Worm (Caenorhabditis elegans) whole organism, early embryonic: ENCODE results near the gene Y17G7B.18.

Experiments
- B0310.2 ChIP-seq: sonication (generic microtip); optimal IDR thresholded peaks from 2 replicates; lab custom pipeline; 2016; ENCODE audit warnings: mild to moderate bottlenecking, missing genetic modification characterization, missing compliant biosample characterization
- F13C5.2 ChIP-seq: sonication (generic microtip); optimal IDR thresholded peaks from 2 replicates; lab custom pipeline; 2017; ENCODE audit warnings: mild to moderate bottlenecking, missing genetic modification characterization, inconsistent platforms, missing compliant biosample characterization
- aly-1 ChIP-seq: sonication (generic microtip); optimal IDR thresholded peaks from 2 replicates; lab custom pipeline; 2016; ENCODE audit warnings: missing genetic modification characterization, missing compliant biosample characterization
- ama-1 ChIP-seq: fragments of 150-350 bp; optimal IDR thresholded peaks from 2 replicates; lab custom pipeline; 2014
- ceh-13 ChIP-seq: fragments of 200-800 bp; sonication (Bioruptor generic); optimal IDR thresholded peaks from 2 replicates; lab custom pipeline; 2018; ENCODE audit warnings: mild to moderate bottlenecking, missing genetic modification characterization, missing compliant biosample characterization
- ceh-36 ChIP-seq: sonication (generic microtip); optimal IDR thresholded peaks from 2 replicates; lab custom pipeline; 2016; ENCODE audit warnings: missing genetic modification characterization, inconsistent platforms, missing compliant biosample characterization
- ets-7 ChIP-seq: sonication (generic microtip); optimal IDR thresholded peaks from 2 replicates; lab custom pipeline; 2016; ENCODE audit warnings: missing genotype, missing genetic modification characterization, missing compliant biosample characterization
- flt-1 ChIP-seq: fragments of 200-800 bp; sonication (Bioruptor generic); IDR thresholded peaks from 2 replicates; pipeline ENCODE4 v1.3.6; 2022; ENCODE audit warnings: missing genetic modification characterization, missing compliant biosample characterization
- hmbx-1 ChIP-seq: sonication (generic microtip); optimal IDR thresholded peaks from 2 replicates; lab custom pipeline; 2016; ENCODE audit warnings: mild to moderate bottlenecking, missing genetic modification characterization, missing compliant biosample characterization
- hmg-4 ChIP-seq: fragments of 200-800 bp; sonication (Bioruptor generic); optimal IDR thresholded peaks from 2 replicates; lab custom pipeline; 2018; ENCODE audit warnings: mild to moderate bottlenecking, missing genetic modification characterization, missing compliant biosample characterization
- hnd-1 ChIP-seq: sonication (generic microtip); optimal IDR thresholded peaks from 2 replicates; lab custom pipeline; 2016; ENCODE audit warnings: missing genetic modification characterization, missing compliant biosample characterization
- pes-1 ChIP-seq: fragments of 200-800 bp; sonication (Bioruptor generic); IDR thresholded peaks from 2 replicates; pipeline ENCODE4 v1.3.6; 2022; ENCODE audit warnings: missing genetic modification reagents, missing genetic modification characterization, missing compliant biosample characterization
- scrt-1 ChIP-seq: fragments of 200-800 bp; sonication (Bioruptor generic); IDR thresholded peaks from 2 replicates; pipeline ENCODE4 v1.3.6; 2022; ENCODE audit warnings: missing genetic modification characterization, missing compliant biosample characterization
- sea-1 ChIP-seq: fragments of 200-800 bp; sonication (Bioruptor generic); conservative IDR thresholded peaks from 2 replicates; pipeline ENCODE4 v1.3.6; 2022; ENCODE audit warnings: missing genetic modification characterization, missing compliant biosample characterization
- tbx-11 ChIP-seq: fragments of 200-800 bp; sonication (Bioruptor generic); IDR thresholded peaks from 2 replicates; pipeline ENCODE4 v1.3.6; 2022; ENCODE audit warnings: missing genetic modification characterization, missing compliant biosample characterization
- tbx-37 ChIP-seq: fragments of 200-800 bp; sonication (Bioruptor generic); conservative IDR thresholded peaks from 2 replicates; pipeline ENCODE4 v1.3.6; 2022; ENCODE audit warnings: missing genetic modification reagents, missing genetic modification characterization, missing compliant biosample characterization
- tra-4 ChIP-seq: sonication (generic microtip); optimal IDR thresholded peaks from 2 replicates; lab custom pipeline; 2017; ENCODE audit warnings: missing genetic modification characterization, missing compliant biosample characterization

The Y17G7B.18 gene

DNA sequence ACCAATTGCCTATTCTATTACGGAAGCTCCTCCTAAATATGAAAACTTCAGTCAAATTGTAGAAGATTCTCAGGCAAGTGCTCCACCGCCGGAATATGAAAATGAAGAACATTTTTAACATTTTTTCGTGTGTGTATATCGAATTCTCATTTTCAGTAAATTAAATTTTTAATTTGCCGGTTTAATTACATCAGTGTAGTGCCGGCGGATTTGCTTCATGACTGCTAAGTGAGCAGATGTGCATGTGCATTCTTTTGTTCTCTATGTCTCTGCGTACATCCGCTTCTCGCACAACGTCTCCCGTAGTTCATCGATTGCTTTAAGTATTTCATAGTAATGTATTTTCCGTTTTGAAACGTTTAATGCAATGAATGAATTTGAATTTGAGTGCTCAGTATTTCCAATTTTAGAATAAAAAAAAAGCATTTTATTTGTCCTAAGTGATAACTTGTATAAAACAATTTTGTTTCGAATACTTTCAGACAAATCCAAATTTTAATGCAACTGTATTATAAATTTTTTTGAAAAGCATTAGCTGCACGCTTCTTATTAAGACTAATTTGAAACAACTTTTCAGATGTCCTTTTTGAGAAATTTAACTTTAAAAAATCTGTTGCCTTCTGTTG is 40.1 kb downstream of the Y17G7B.18 start, which contains the start of gene Y17G7B.22:
Gene Y17G7B.22, plus strand, starts transcription at position 576 of the 626 bp plus-strand sequence.
- TF ChIP-seq ceh-13, result no peak
- no peak for TF ChIP-seq tbx-11 (GFP tag; lab: Robert Waterston, UW)
- TF ChIP-seq tra-4 (tag; lab: Kevin White, UChicago), result no peak
- TF ChIP-seq pes-1 (GFP tag; lab: Robert Waterston, UW), result no peak
- no peak for TF ChIP-seq F13C5.2 (tag; lab: Kevin White, UChicago)
- TF ChIP-seq flt-1 (GFP tag; lab: Robert Waterston, UW), result no peak
- no peak for TF ChIP-seq scrt-1
- no peak for TF ChIP-seq hmg-4 (GFP tag; lab: Kevin White, UChicago)
- no peak for TF ChIP-seq B0310.2 (tag; lab: Kevin White, UChicago)
- TF ChIP-seq tbx-37 (GFP tag; lab: Robert Waterston, UW), result no peak
- TF ChIP-seq ceh-36 (tag; lab: Kevin White, UChicago), result no peak
- TF ChIP-seq ets-7 (tag; lab: Kevin White, UChicago), result no peak
- TF ChIP-seq sea-1, result no peak
- no peak for TF ChIP-seq hnd-1

DNA sequence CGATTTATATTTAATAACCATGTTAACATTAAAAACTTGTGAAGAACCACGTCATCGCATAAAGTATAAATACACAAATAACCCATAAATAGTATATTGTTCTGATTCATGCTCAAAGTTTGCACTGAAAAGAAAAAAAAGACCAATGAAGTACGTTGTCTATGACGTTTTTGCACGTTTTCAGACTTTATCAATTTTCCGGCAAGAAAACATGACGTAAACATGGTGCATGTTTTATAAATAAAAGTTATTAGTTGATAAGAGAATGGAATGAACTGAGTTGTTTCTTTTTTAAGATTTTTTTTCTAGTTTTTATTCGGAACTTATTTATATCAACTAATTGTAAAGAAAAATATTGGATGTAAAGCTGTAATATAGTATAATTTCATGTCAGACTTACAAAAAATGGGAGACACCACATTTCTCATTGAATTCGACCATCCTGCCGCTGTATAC is 42.9 kb downstream of the Y17G7B.18 start, which contains the start of gene arrd-8:
Gene arrd-8, plus strand, starts transcription at position 406 of the 456 bp plus-strand sequence.
- no peak for TF ChIP-seq tbx-11 (GFP tag; lab: Robert Waterston, UW)
- TF ChIP-seq hnd-1, result no peak
- no peak for TF ChIP-seq B0310.2 (tag; lab: Kevin White, UChicago)
- no peak for TF ChIP-seq sea-1
- no peak for TF ChIP-seq ceh-36 (tag; lab: Kevin White, UChicago)
- TF ChIP-seq tbx-37 (GFP tag; lab: Robert Waterston, UW), result no peak
- no peak for TF ChIP-seq flt-1 (GFP tag; lab: Robert Waterston, UW)
- no peak for TF ChIP-seq pes-1 (GFP tag; lab: Robert Waterston, UW)
- no peak for TF ChIP-seq aly-1 (tag; lab: Kevin White, UChicago)
- no peak for TF ChIP-seq hmg-4 (GFP tag; lab: Kevin White, UChicago)
- TF ChIP-seq ets-7 (tag; lab: Kevin White, UChicago), result no peak
- no peak for TF ChIP-seq tra-4 (tag; lab: Kevin White, UChicago)
- no peak for TF ChIP-seq ama-1

DNA sequence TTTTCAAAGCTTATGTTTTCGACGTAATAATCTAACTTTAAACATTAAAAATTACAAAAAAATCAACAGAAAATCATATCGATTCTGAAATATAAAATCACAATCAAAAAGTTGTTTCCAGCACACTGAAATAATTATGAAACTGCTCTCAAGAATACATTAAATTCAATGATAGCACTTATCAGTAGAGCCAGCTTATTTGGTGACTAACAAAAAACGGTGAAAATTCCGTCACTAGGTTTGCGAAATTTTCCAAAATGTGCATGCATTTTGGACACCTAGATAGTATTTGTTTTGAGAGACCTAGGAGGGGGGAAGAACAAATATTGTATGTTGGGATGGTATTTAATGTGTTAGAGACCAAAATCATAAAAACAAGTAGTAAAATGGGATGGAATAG is 44.6 kb downstream of the Y17G7B.18 start:
- TF ChIP-seq pes-1 (GFP tag; lab: Robert Waterston, UW) (no peak), ets-7 (tag; lab: Kevin White, UChicago) (no peak), tra-4 (tag; lab: Kevin White, UChicago) (no peak), hmg-4 (GFP tag; lab: Kevin White, UChicago) (no peak), ceh-36 (tag; lab: Kevin White, UChicago) (no peak), F13C5.2 (tag; lab: Kevin White, UChicago) (no peak), tbx-37 (GFP tag; lab: Robert Waterston, UW) (no peak)

DNA sequence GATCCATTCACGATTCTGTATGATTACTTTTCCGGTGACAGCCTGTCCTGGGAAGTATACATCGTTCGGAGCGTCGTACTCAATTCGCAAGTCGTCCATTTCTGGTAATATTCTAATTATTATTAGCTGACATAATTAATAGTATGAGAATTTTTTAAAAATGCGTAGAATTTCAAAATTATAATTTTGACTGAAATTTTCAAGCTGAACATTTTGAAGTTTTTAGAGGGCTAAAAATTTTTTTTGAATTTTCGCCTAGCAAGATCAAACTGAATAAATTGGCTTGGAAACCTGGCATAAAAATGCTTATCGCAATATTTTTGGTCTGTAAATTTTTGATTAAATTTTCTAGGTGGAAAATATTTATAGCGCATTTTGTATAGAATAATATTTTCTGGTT is 45.1 kb downstream of the Y17G7B.18 start, which contains the start of gene arrd-7:
Gene arrd-7, minus strand, starts transcription at position 101 of the 400 bp plus-strand sequence.
- TF ChIP-seq sea-1 (no peak), scrt-1 (no peak), ceh-36 (tag; lab: Kevin White, UChicago) (no peak), ceh-13 (no peak), F13C5.2 (tag; lab: Kevin White, UChicago) (no peak), tbx-11 (GFP tag; lab: Robert Waterston, UW) (no peak), B0310.2 (tag; lab: Kevin White, UChicago) (no peak), flt-1 (GFP tag; lab: Robert Waterston, UW) (no peak)

DNA sequence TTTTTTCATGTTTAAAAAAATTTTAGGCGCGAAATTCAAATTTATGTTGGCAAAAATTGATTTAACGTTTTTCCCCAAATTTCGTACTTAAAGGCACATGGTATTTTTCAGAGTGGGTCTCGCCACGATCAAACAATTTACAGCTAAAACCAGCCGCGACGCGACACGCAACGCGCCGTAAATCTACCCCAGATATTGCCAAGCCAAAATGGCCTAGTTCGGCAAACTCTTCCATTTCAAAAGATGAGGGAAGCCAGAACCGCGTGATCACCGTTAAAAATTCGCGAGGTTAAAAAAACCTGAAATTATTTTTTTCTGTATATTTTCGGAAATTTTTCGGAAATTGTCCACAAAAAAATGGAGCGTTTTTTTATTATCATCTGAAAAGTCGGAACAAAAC is 47.8 kb downstream of the Y17G7B.18 start:
- TF ChIP-seq hmg-4 (GFP tag; lab: Kevin White, UChicago), result no peak
- TF ChIP-seq tra-4 (tag; lab: Kevin White, UChicago), result no peak
- no peak for TF ChIP-seq scrt-1
- TF ChIP-seq B0310.2 (tag; lab: Kevin White, UChicago), result no peak
- TF ChIP-seq F13C5.2 (tag; lab: Kevin White, UChicago), result no peak
- no peak for TF ChIP-seq ets-7 (tag; lab: Kevin White, UChicago)
- TF ChIP-seq ceh-13, result no peak
- no peak for TF ChIP-seq ama-1
- no peak for TF ChIP-seq hmbx-1
- TF ChIP-seq tbx-37 (GFP tag; lab: Robert Waterston, UW), result no peak
- no peak for TF ChIP-seq aly-1 (tag; lab: Kevin White, UChicago)
- TF ChIP-seq sea-1, result no peak
- TF ChIP-seq tbx-11 (GFP tag; lab: Robert Waterston, UW), result no peak
- TF ChIP-seq pes-1 (GFP tag; lab: Robert Waterston, UW), result no peak
- no peak for TF ChIP-seq hnd-1

DNA sequence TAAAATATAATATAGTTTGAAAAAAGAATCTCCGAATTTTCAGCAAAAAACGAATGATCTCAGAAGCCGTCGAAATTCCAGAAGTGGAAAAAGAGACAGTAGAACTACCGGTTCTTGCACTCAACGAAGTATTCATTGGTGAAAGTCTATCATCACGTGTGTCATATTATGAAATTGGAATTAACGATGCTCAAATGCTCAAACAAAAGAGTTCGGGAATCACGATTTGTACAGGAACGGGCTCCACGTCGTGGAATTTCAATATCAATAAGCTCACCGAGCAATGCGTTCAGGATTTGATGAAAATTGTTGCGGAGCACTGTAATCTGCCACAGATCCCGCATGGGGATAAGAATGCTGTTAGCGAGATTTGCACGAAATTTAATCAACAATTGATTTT is 49.4 kb downstream of the Y17G7B.18 start:
- TF ChIP-seq tbx-37 (GFP tag; lab: Robert Waterston, UW) (no peak), tra-4 (tag; lab: Kevin White, UChicago) (no peak), pes-1 (GFP tag; lab: Robert Waterston, UW) (no peak), B0310.2 (tag; lab: Kevin White, UChicago) (no peak), ets-7 (tag; lab: Kevin White, UChicago) (no peak), hmbx-1 (no peak), aly-1 (tag; lab: Kevin White, UChicago) (no peak), flt-1 (GFP tag; lab: Robert Waterston, UW) (no peak), scrt-1 (no peak), hnd-1 (no peak), sea-1 (no peak), tbx-11 (GFP tag; lab: Robert Waterston, UW) (no peak), ceh-13 (no peak), ama-1 (no peak), hmg-4 (GFP tag; lab: Kevin White, UChicago) (no peak), ceh-36 (tag; lab: Kevin White, UChicago) (no peak), F13C5.2 (tag; lab: Kevin White, UChicago) (no peak)
